Worm (Caenorhabditis elegans) whole organism, L1 larva: ENCODE results near the gene srg-3.

Source experiments
- C04F5.9 ChIP-seq: sonication (generic microtip); optimal IDR thresholded peaks from 2 replicates; lab custom pipeline; 2016; ENCODE audit warnings: missing genetic modification characterization, missing compliant biosample characterization
- C16A3.4 ChIP-seq: fragments of 150-350 bp; optimal IDR thresholded peaks from 2 replicates; lab custom pipeline; 2014; ENCODE audit warnings: missing biosample characterization, missing genetic modification characterization
- F16B12.6 ChIP-seq: fragments of 150-350 bp; optimal IDR thresholded peaks from 2 replicates; lab custom pipeline; 2014; ENCODE audit warnings: missing biosample characterization, missing genetic modification characterization
- Y116A8C.19 ChIP-seq: sonication (generic microtip); optimal IDR thresholded peaks from 2 replicates; lab custom pipeline; 2016; ENCODE audit warnings: missing compliant biosample characterization, missing genetic modification characterization, borderline replicate concordance
- aha-1 ChIP-seq: fragments of 150-350 bp; optimal IDR thresholded peaks from 2 replicates; lab custom pipeline; 2014; ENCODE audit warnings: missing biosample characterization, missing genetic modification characterization
- alr-1 ChIP-seq: fragments of 200-800 bp; sonication (Bioruptor generic); optimal IDR thresholded peaks from 2 replicates; lab custom pipeline; 2018; ENCODE audit warnings: borderline replicate concordance, mild to moderate bottlenecking, missing genetic modification characterization, missing compliant biosample characterization
- ama-1 ChIP-seq: fragments of 150-350 bp; optimal IDR thresholded peaks from 2 replicates; lab custom pipeline; 2014
- blmp-1 ChIP-seq: fragments of 150-350 bp; optimal IDR thresholded peaks from 2 replicates; lab custom pipeline; 2014; ENCODE audit warnings: missing biosample characterization, missing genetic modification characterization
- ceh-8 ChIP-seq: fragments of 200-800 bp; sonication (Bioruptor generic); optimal IDR thresholded peaks from 2 replicates; lab custom pipeline; 2018; ENCODE audit warnings: mild to moderate bottlenecking, missing genetic modification characterization, moderate library complexity, missing compliant biosample characterization
- ceh-82 ChIP-seq, 3 experiments: fragments of 150-350 bp in 1 of 3; sonication (generic microtip) in 2 of 3; optimal IDR thresholded peaks; 2 replicates each; lab custom pipeline; 2014 to 2017; ENCODE audit warnings: missing biosample characterization in 3 of 3, missing genetic modification characterization in 3 of 3
- dpl-1 ChIP-seq, 3 experiments: fragments of 150-350 bp in 2 of 3; sonication (generic microtip) in 1 of 3; optimal IDR thresholded peaks; 2 replicates each; lab custom pipeline; 2014 to 2017; ENCODE audit warnings: missing biosample characterization in 3 of 3, missing genetic modification characterization in 3 of 3, missing genetic modification reagents in 3 of 3
- efl-3 ChIP-seq: fragments of 200-800 bp; sonication (Bioruptor generic); optimal IDR thresholded peaks from 2 replicates; lab custom pipeline; 2018; ENCODE audit warnings: mild to moderate bottlenecking, missing genetic modification characterization, missing compliant biosample characterization
- egl-13 ChIP-seq: sonication (generic microtip); optimal IDR thresholded peaks from 2 replicates; lab custom pipeline; 2016; ENCODE audit warnings: missing genotype, missing genetic modification reagents, missing genetic modification characterization, missing compliant biosample characterization
- egl-27 ChIP-seq, 2 experiments: fragments of 150-350 bp in 1 of 2; sonication (generic microtip); optimal IDR thresholded peaks; 3 replicates each; lab custom pipeline; 2017 to 2018; ENCODE audit warnings: missing biosample characterization in 2 of 2, missing genetic modification characterization in 2 of 2, missing genetic modification reagents in 2 of 2
- elt-3 ChIP-seq, 6 experiments: fragments of 150-350 bp in 1 of 6; sonication (generic microtip); optimal IDR thresholded peaks; 2 replicates each; lab custom pipeline; 2017 to 2018; ENCODE audit warnings: missing biosample characterization in 6 of 6, missing genetic modification characterization in 6 of 6, inconsistent platforms in 1 of 6
- fkh-10 ChIP-seq: sonication (generic microtip); optimal IDR thresholded peaks from 2 replicates; lab custom pipeline; 2017; ENCODE audit warnings: missing biosample characterization, missing genetic modification reagents, missing genetic modification characterization
- fkh-4 ChIP-seq: sonication (generic microtip); optimal IDR thresholded peaks from 2 replicates; lab custom pipeline; 2016; ENCODE audit warnings: missing compliant biosample characterization, missing genetic modification characterization, borderline replicate concordance
- fkh-8 ChIP-seq: sonication (generic microtip); optimal IDR thresholded peaks from 2 replicates; lab custom pipeline; 2016; ENCODE audit warnings: mild to moderate bottlenecking, missing genetic modification characterization, missing compliant biosample characterization
- fos-1 ChIP-seq: fragments of 150-350 bp; optimal IDR thresholded peaks from 2 replicates; lab custom pipeline; 2014; ENCODE audit warnings: missing biosample characterization, missing genetic modification characterization
- irx-1 ChIP-seq: sonication (generic microtip); optimal IDR thresholded peaks from 2 replicates; lab custom pipeline; 2016; ENCODE audit warnings: missing genetic modification characterization, missing compliant biosample characterization
- lin-13 ChIP-seq: fragments of 150-350 bp; optimal IDR thresholded peaks from 2 replicates; lab custom pipeline; 2014; ENCODE audit warnings: missing biosample characterization, missing genetic modification reagents, missing genetic modification characterization
- lin-39 ChIP-seq: fragments of 150-350 bp; optimal IDR thresholded peaks from 2 replicates; lab custom pipeline; 2014; ENCODE audit warnings: missing biosample characterization, missing genetic modification reagents, missing genetic modification characterization
- mab-9 ChIP-seq: fragments of 200-800 bp; sonication (Bioruptor generic); IDR thresholded peaks from 2 replicates; pipeline ENCODE4 v1.3.6; 2022; ENCODE audit warnings: missing genetic modification reagents, missing genetic modification characterization, missing compliant biosample characterization
- mdl-1 ChIP-seq, 2 experiments: fragments of 150-350 bp; optimal IDR thresholded peaks; 2 replicates each; lab custom pipeline; 2014 to 2017; ENCODE audit warnings: missing biosample characterization in 2 of 2, missing genetic modification characterization in 2 of 2, inconsistent platforms in 1 of 2
- nhr-11 ChIP-seq: fragments of 150-350 bp; optimal IDR thresholded peaks from 2 replicates; lab custom pipeline; 2014; ENCODE audit warnings: missing biosample characterization, missing genetic modification characterization
- nhr-12 ChIP-seq: sonication (generic microtip); optimal IDR thresholded peaks from 2 replicates; lab custom pipeline; 2017; ENCODE audit warnings: missing biosample characterization, missing genetic modification characterization
- nhr-19 ChIP-seq: fragments of 200-800 bp; sonication (Bioruptor generic); conservative IDR thresholded peaks from 2 replicates; pipeline ENCODE4 v1.3.6; 2022; ENCODE audit warnings: missing genetic modification characterization, missing compliant biosample characterization
- nhr-77 ChIP-seq: fragments of 150-350 bp; optimal IDR thresholded peaks from 2 replicates; lab custom pipeline; 2014; ENCODE audit warnings: missing biosample characterization, missing genetic modification characterization
- nhr-85 ChIP-seq: sonication (generic microtip); peaks from one replicate; lab custom pipeline; 2016; ENCODE audit warnings: missing genetic modification characterization, inconsistent platforms, missing compliant biosample characterization
- nhr-90 ChIP-seq: sonication (generic microtip); optimal IDR thresholded peaks from 2 replicates; lab custom pipeline; 2016; ENCODE audit warnings: mild to moderate bottlenecking, missing genetic modification characterization, missing compliant biosample characterization; ENCODE audit not compliant: poor library complexity
- pag-3 ChIP-seq: sonication (generic microtip); optimal IDR thresholded peaks from 2 replicates; lab custom pipeline; 2017; ENCODE audit warnings: missing genetic modification characterization, mild to moderate bottlenecking, missing compliant biosample characterization, antibody characterized with exemption, borderline replicate concordance; ENCODE audit not compliant: insufficient read depth
- pqm-1 ChIP-seq: sonication (generic microtip); optimal IDR thresholded peaks from 3 replicates; lab custom pipeline; 2017; ENCODE audit warnings: missing biosample characterization, missing genetic modification characterization
- swsn-7 ChIP-seq: sonication (generic microtip); optimal IDR thresholded peaks from 2 replicates; lab custom pipeline; 2016; ENCODE audit warnings: missing genetic modification characterization, missing compliant biosample characterization
- tbx-2 ChIP-seq: sonication (generic microtip); optimal IDR thresholded peaks from 2 replicates; lab custom pipeline; 2016; ENCODE audit warnings: missing genetic modification characterization, missing compliant biosample characterization
- tlp-1 ChIP-seq: fragments of 150-350 bp; optimal IDR thresholded peaks from 2 replicates; lab custom pipeline; 2014; ENCODE audit warnings: missing biosample characterization, missing genetic modification characterization
- unc-130 ChIP-seq: fragments of 150-350 bp; optimal IDR thresholded peaks from 2 replicates; lab custom pipeline; 2017; ENCODE audit warnings: missing biosample characterization, missing genetic modification characterization, inconsistent platforms
- unc-62 ChIP-seq: fragments of 150-350 bp; optimal IDR thresholded peaks from 2 replicates; lab custom pipeline; 2014; ENCODE audit warnings: missing biosample characterization, missing genetic modification reagents, missing genetic modification characterization
- unc-86 ChIP-seq: sonication (generic microtip); optimal IDR thresholded peaks from 2 replicates; lab custom pipeline; 2016; ENCODE audit warnings: missing genetic modification characterization, missing compliant biosample characterization
- unc-98 ChIP-seq: fragments of 200-800 bp; sonication (Bioruptor generic); IDR thresholded peaks from 2 replicates; pipeline ENCODE4 v1.3.6; 2022; ENCODE audit warnings: missing genetic modification characterization, missing compliant biosample characterization
- vab-15 ChIP-seq: sonication (generic microtip); optimal IDR thresholded peaks from 2 replicates; lab custom pipeline; 2017; ENCODE audit warnings: missing genotype, mild to moderate bottlenecking, missing genetic modification characterization, missing compliant biosample characterization
- zag-1 ChIP-seq: fragments of 150-350 bp; optimal IDR thresholded peaks from 2 replicates; lab custom pipeline; 2014; ENCODE audit warnings: missing biosample characterization, missing genetic modification characterization
- zip-4 ChIP-seq: fragments of 200-800 bp; sonication (Bioruptor generic); optimal IDR thresholded peaks from 2 replicates; lab custom pipeline; 2018; ENCODE audit warnings: mild to moderate bottlenecking, missing genetic modification characterization, moderate library complexity, missing compliant biosample characterization
- ztf-11 ChIP-seq, 2 experiments: sonication (generic microtip); optimal IDR thresholded peaks; 2 replicates each; lab custom pipeline; 2016 to 2017; ENCODE audit warnings: missing genetic modification characterization in 2 of 2, missing biosample characterization in 1 of 2, missing compliant biosample characterization in 1 of 2
- ztf-4 ChIP-seq: fragments of 150-350 bp; optimal IDR thresholded peaks from 2 replicates; lab custom pipeline; 2014; ENCODE audit warnings: missing biosample characterization, missing genetic modification characterization

srg-3 gene

DNA sequence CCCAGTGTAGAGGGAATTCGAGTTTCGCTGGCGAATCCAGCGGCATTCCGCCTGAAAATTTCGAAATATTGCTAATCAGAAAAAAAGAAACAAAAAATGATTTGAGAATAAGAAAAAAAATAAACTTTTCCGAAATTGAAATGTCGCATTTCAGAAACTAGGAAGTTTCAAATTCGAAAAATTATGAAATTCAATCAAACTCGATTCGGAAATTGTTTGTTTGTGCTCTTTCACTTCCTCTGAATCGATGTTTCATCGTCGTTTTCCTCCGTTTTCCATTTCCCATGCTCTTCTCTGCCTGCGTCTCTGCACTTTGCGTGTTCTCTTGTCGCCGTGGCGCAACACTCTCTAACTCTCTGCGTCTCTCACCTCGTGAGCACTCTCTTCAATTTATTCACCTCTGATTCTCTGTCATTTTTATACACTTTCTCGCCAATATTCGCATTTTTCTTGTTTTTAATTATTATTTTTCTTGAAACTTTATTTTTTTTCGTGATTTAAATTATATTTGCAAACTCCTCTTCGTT is 8.2 kb upstream of the srg-3 start, which contains the start of gene C18F10.7 (continued):
- TF ChIP-seq elt-3 (tag; optimal IDR thresholded peaks at IDR 0.05; lab: Kevin White, UChicago) = no peak
- peak; percentile 30 to 56 (median 48) for TF ChIP-seq dpl-1 (GFP tag; optimal IDR thresholded peaks at IDR 0.05; lab: Kevin White, UChicago)
- TF ChIP-seq pag-3 (tag; lab: Kevin White, UChicago) = no peak
- peak; percentile 16 for TF ChIP-seq F16B12.6 (tag; lab: Kevin White, UChicago)
- TF ChIP-seq C16A3.4 (tag; lab: Kevin White, UChicago) = peak; percentile 35
- no peak for TF ChIP-seq zag-1
- TF ChIP-seq tbx-2 = peak; percentile 76
- TF ChIP-seq C04F5.9 = peak; percentile 34
- no peak for TF ChIP-seq fkh-10 (GFP tag; lab: Kevin White, UChicago)
- TF ChIP-seq nhr-19 = peak; percentile 76
- peak; percentile 70 for TF ChIP-seq nhr-85 (tag; lab: Kevin White, UChicago)
- no peak for TF ChIP-seq fkh-4
- TF ChIP-seq pqm-1 (tag; lab: Kevin White, UChicago) = no peak
- peak; percentile 52 for TF ChIP-seq irx-1 (tag; lab: Kevin White, UChicago)
- peak; percentile 86 for TF ChIP-seq swsn-7 (tag; lab: Kevin White, UChicago)
- peak; percentile 73 for TF ChIP-seq fos-1 (tag; lab: Kevin White, UChicago)
- TF ChIP-seq unc-130 (tag; lab: Kevin White, UChicago) = no peak
- TF ChIP-seq mab-9 = no peak
- TF ChIP-seq efl-3 = no peak
- no peak for TF ChIP-seq egl-27 (tag; optimal IDR thresholded peaks at IDR 0.05; lab: Kevin White, UChicago)
- TF ChIP-seq nhr-11 (tag; lab: Kevin White, UChicago) = peak; percentile 7
- TF ChIP-seq lin-13 = no peak
- peak; percentile 43 for TF ChIP-seq ztf-4
- TF ChIP-seq nhr-90 (tag; lab: Kevin White, UChicago) = peak; percentile 59
- TF ChIP-seq nhr-77 (tag; lab: Kevin White, UChicago) = peak; percentile 11
- TF ChIP-seq tlp-1 (tag; lab: Kevin White, UChicago) = no peak
- no peak for TF ChIP-seq alr-1 (tag; lab: Kevin White, UChicago)
- TF ChIP-seq ama-1 (lab: Kevin White, UChicago) = no peak
- peak in 1 of 2 experiments; percentile 90 for TF ChIP-seq mdl-1 (tag; optimal IDR thresholded peaks at IDR 0.05; lab: Kevin White, UChicago)

DNA sequence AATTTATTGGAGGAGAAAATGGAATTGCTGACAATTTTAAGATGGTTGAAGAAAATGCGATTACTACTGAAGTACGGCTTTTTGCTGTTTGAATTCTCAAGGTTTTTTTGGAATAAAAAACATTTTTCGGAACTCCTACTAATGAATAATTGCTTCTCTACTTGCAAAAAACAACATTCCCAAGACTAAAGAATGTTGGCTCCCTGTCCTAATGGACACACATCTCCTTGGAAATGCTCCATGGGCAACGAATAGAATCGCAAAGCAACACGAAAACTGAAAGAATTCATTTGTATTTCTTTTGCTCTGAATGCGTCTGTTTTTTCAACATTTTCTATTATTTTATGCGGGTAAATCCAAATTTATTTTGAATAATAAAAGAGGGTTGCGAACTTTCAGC is 2.7 kb upstream of the srg-3 start, which contains the start of gene C18F10.2:
Gene C18F10.2 (plus strand): TSS at position 301 of the 400 bp plus-strand sequence.
- TF ChIP-seq ceh-8 (GFP tag; lab: Kevin White, UChicago) (no peak), unc-98 (no peak), ceh-82 (tag; optimal IDR thresholded peaks at IDR 0.05; lab: Kevin White, UChicago) (no peak), ztf-11 (tag; optimal IDR thresholded peaks at IDR 0.05; lab: Kevin White, UChicago) (no peak), vab-15 (tag; lab: Kevin White, UChicago) (no peak), zip-4 (no peak)

ce11 chrIII:6268061-6268460 is 2.1 kb downstream of the srg-3 start, which contains the start of gene srg-7:
srg-7 (minus strand) TSS chrIII:6268161.
- TF ChIP-seq lin-39 (tag; lab: Kevin White, UChicago) = no peak
- no peak for TF ChIP-seq unc-62
- TF ChIP-seq unc-86 (tag; lab: Kevin White, UChicago) = no peak
- no peak for TF ChIP-seq aha-1 (tag; lab: Kevin White, UChicago)
- no peak for TF ChIP-seq ztf-11 (tag; optimal IDR thresholded peaks at IDR 0.05; lab: Kevin White, UChicago)
- no peak for TF ChIP-seq Y116A8C.19 (tag; lab: Kevin White, UChicago)
- no peak for TF ChIP-seq C04F5.9
- no peak for TF ChIP-seq egl-13 (tag; lab: Kevin White, UChicago)
- TF ChIP-seq fkh-8 (tag; lab: Kevin White, UChicago) = no peak
- TF ChIP-seq blmp-1 (tag; lab: Kevin White, UChicago) = no peak
- no peak for TF ChIP-seq nhr-12
